Fruit fly (Drosophila melanogaster) whole organism, embryonic: ENCODE measurements around the gene Tbcc.

ENCODE experiments used
- Ada2b ChIP-seq: fragments of 200-800 bp; sonication (Bioruptor generic); IDR thresholded peaks from 2 replicates; pipeline ENCODE4 v1.3.6; 2022; ENCODE audit warnings: missing biosample characterization, missing genetic modification characterization
- CG12219 ChIP-seq: fragments of 200-800 bp; sonication (Bioruptor generic); optimal IDR thresholded peaks from 3 replicates; lab custom pipeline; 2018; ENCODE audit warnings: missing biosample characterization, mild to moderate bottlenecking, missing genetic modification characterization
- CG13123 ChIP-seq: fragments of 200-800 bp; sonication (Bioruptor generic); optimal IDR thresholded peaks from 2 replicates; lab custom pipeline; 2016; ENCODE audit warnings: missing biosample characterization, missing genetic modification characterization
- CG14860 ChIP-seq: fragments of 200-800 bp; sonication (Bioruptor generic); IDR thresholded peaks from 3 replicates; pipeline ENCODE4 v1.3.6; 2022; ENCODE audit warnings: missing biosample characterization, missing genetic modification characterization; ENCODE audit not compliant: partially characterized antibody
- CG15601 ChIP-seq: fragments of 200-800 bp; sonication (Bioruptor generic); optimal IDR thresholded peaks from 3 replicates; lab custom pipeline; 2019; ENCODE audit warnings: missing biosample characterization, mild to moderate bottlenecking, missing genetic modification characterization, moderate library complexity
- CG15696 ChIP-seq: fragments of 200-800 bp; sonication (Bioruptor generic); optimal IDR thresholded peaks from 2 replicates; lab custom pipeline; 2019; ENCODE audit warnings: missing biosample characterization, mild to moderate bottlenecking, missing genetic modification characterization, moderate library complexity
- CG17328 ChIP-seq: fragments of 200-800 bp; sonication (Bioruptor generic); IDR thresholded peaks from 2 replicates; pipeline ENCODE4 v1.3.6; 2022; ENCODE audit warnings: missing biosample characterization, missing genetic modification characterization
- CG18011 ChIP-seq: fragments of 200-800 bp; sonication (Bioruptor generic); optimal IDR thresholded peaks from 2 replicates; lab custom pipeline; 2017; ENCODE audit warnings: missing biosample characterization, missing genetic modification characterization, mild to moderate bottlenecking, moderate library complexity, missing genotype
- CG31365 ChIP-seq: fragments of 200-800 bp; sonication (Bioruptor generic); optimal IDR thresholded peaks from 2 replicates; lab custom pipeline; 2018; ENCODE audit warnings: missing biosample characterization, mild to moderate bottlenecking, missing genetic modification characterization
- CG31388 ChIP-seq: fragments of 200-800 bp; sonication (Bioruptor generic); optimal IDR thresholded peaks from 2 replicates; lab custom pipeline; 2016; ENCODE audit warnings: missing biosample characterization, missing genetic modification characterization
- CG32767 ChIP-seq: fragments of 200-800 bp; sonication (Bioruptor generic); IDR thresholded peaks from 2 replicates; pipeline ENCODE4 v1.3.6; 2022; ENCODE audit warnings: missing biosample characterization, missing genetic modification characterization
- CG33557 ChIP-seq: fragments of 200-800 bp; sonication (Bioruptor generic); optimal IDR thresholded peaks from 2 replicates; lab custom pipeline; 2019; ENCODE audit warnings: missing biosample characterization, mild to moderate bottlenecking, missing genetic modification characterization, moderate library complexity
- CG3995 ChIP-seq: fragments of 200-800 bp; sonication (Bioruptor generic); optimal IDR thresholded peaks from 3 replicates; lab custom pipeline; 2016; ENCODE audit warnings: missing biosample characterization, missing genetic modification characterization
- CG4282 ChIP-seq: fragments of 200-800 bp; sonication (Bioruptor generic); optimal IDR thresholded peaks from 2 replicates; lab custom pipeline; 2016; ENCODE audit warnings: missing biosample characterization, missing genetic modification characterization
- CG4328 ChIP-seq: fragments of 200-800 bp; sonication (Bioruptor generic); optimal IDR thresholded peaks from 3 replicates; lab custom pipeline; 2017; ENCODE audit warnings: missing biosample characterization, missing genetic modification reagents, missing genetic modification characterization
- CG4360 ChIP-seq: fragments of 200-800 bp; sonication (Bioruptor generic); IDR thresholded peaks from 2 replicates; pipeline ENCODE4 v1.3.6; 2022; ENCODE audit warnings: missing biosample characterization, missing genetic modification characterization
- CG4404 ChIP-seq: fragments of 200-800 bp; sonication (Bioruptor generic); IDR thresholded peaks from 2 replicates; pipeline ENCODE4 v1.3.6; 2022; ENCODE audit warnings: missing biosample characterization, missing genetic modification characterization
- CG4854 ChIP-seq: fragments of 200-800 bp; sonication (Bioruptor generic); optimal IDR thresholded peaks from 2 replicates; lab custom pipeline; 2016; ENCODE audit warnings: missing biosample characterization, missing genetic modification characterization, inconsistent platforms
- CG5180 ChIP-seq: fragments of 200-800 bp; sonication (Bioruptor generic); optimal IDR thresholded peaks from 3 replicates; lab custom pipeline; 2017; ENCODE audit warnings: missing biosample characterization, missing genetic modification characterization, mild to moderate bottlenecking, moderate library complexity, missing genetic modification reagents
- CG5953 ChIP-seq: fragments of 200-800 bp; sonication (Bioruptor generic); IDR thresholded peaks from 2 replicates; pipeline ENCODE4 v1.3.6; 2022; ENCODE audit warnings: missing biosample characterization, missing genetic modification characterization
- CG6254 ChIP-seq: fragments of 200-800 bp; sonication (Bioruptor generic); optimal IDR thresholded peaks from 3 replicates; lab custom pipeline; 2017; ENCODE audit warnings: mild to moderate bottlenecking, missing biosample characterization, missing genetic modification reagents, missing genetic modification characterization
- CG6272 ChIP-seq: fragments of 200-800 bp; sonication (Bioruptor generic); IDR thresholded peaks from 2 replicates; pipeline ENCODE4 v1.3.6; 2022; ENCODE audit warnings: missing biosample characterization, missing genetic modification characterization
- CG6689 ChIP-seq: fragments of 200-800 bp; sonication (Bioruptor generic); IDR thresholded peaks from 2 replicates; pipeline ENCODE4 v1.3.6; 2022; ENCODE audit warnings: missing biosample characterization, missing genetic modification characterization
- CG6791 ChIP-seq: fragments of 200-800 bp; sonication (Bioruptor generic); IDR thresholded peaks from 3 replicates; pipeline ENCODE4 v1.3.6; 2022; ENCODE audit warnings: missing biosample characterization, missing genetic modification characterization; ENCODE audit not compliant: partially characterized antibody
- CG9932 ChIP-seq: fragments of 200-800 bp; sonication (Bioruptor generic); IDR thresholded peaks from 2 replicates; pipeline ENCODE4 v1.3.6; 2022; ENCODE audit warnings: missing biosample characterization, missing genetic modification characterization
- CTCF ChIP-seq: fragments of 200-800 bp; sonication (Bioruptor generic); optimal IDR thresholded peaks from 2 replicates; lab custom pipeline; 2017; ENCODE audit warnings: missing biosample characterization, mild to moderate bottlenecking, missing genetic modification characterization, moderate library complexity
- Camta ChIP-seq: fragments of 200-800 bp; sonication (Bioruptor generic); optimal IDR thresholded peaks from 2 replicates; lab custom pipeline; 2016; ENCODE audit warnings: missing biosample characterization, missing genetic modification characterization
- CoRest ChIP-seq: fragments of 200-800 bp; sonication (Bioruptor generic); optimal IDR thresholded peaks from 3 replicates; lab custom pipeline; 2018; ENCODE audit warnings: missing biosample characterization, mild to moderate bottlenecking, missing genetic modification characterization, moderate library complexity
- E2f1 ChIP-seq: fragments of 200-800 bp; sonication (Bioruptor generic); IDR thresholded peaks from 2 replicates; pipeline ENCODE4 v1.3.6; 2022; ENCODE audit warnings: missing biosample characterization, missing genetic modification characterization
- Ets97D ChIP-seq: fragments of 200-800 bp; sonication (Bioruptor generic); optimal IDR thresholded peaks from 3 replicates; lab custom pipeline; 2016; ENCODE audit warnings: missing biosample characterization, missing genetic modification characterization
- Nf-YC ChIP-seq: fragments of 200-800 bp; optimal IDR thresholded peaks from 3 replicates; lab custom pipeline; 2019; ENCODE audit warnings: missing biosample characterization, mild to moderate bottlenecking, missing genetic modification characterization, moderate library complexity
- NfI ChIP-seq: fragments of 200-800 bp; sonication (Bioruptor generic); optimal IDR thresholded peaks from 3 replicates; lab custom pipeline; 2018; ENCODE audit warnings: missing biosample characterization, mild to moderate bottlenecking, missing genetic modification characterization, moderate library complexity
- Opbp ChIP-seq: fragments of 200-800 bp; sonication (Bioruptor generic); IDR thresholded peaks from 3 replicates; pipeline ENCODE4 v1.3.6; 2022; ENCODE audit warnings: missing biosample characterization, missing genetic modification characterization; ENCODE audit not compliant: partially characterized antibody
- Ptx1 ChIP-seq: fragments of 200-800 bp; sonication (Bioruptor generic); IDR thresholded peaks from 2 replicates; pipeline ENCODE4 v1.3.6; 2022; ENCODE audit warnings: missing biosample characterization, missing genetic modification characterization
- Ssrp ChIP-seq: fragments of 200-800 bp; sonication (Bioruptor generic); optimal IDR thresholded peaks from 2 replicates; lab custom pipeline; 2018; ENCODE audit warnings: missing biosample characterization, mild to moderate bottlenecking, missing genetic modification characterization, moderate library complexity
- Taf1 ChIP-seq: fragments of 200-800 bp; sonication (Bioruptor generic); IDR thresholded peaks from 2 replicates; pipeline ENCODE4 v1.3.6; 2022; ENCODE audit warnings: missing biosample characterization, missing genetic modification characterization
- Vsx1 ChIP-seq: fragments of 200-800 bp; sonication (Bioruptor generic); optimal IDR thresholded peaks from 2 replicates; lab custom pipeline; 2017; ENCODE audit warnings: missing biosample characterization, mild to moderate bottlenecking, missing genetic modification characterization, missing genetic modification reagents
- ato ChIP-seq: fragments of 200-800 bp; sonication (Bioruptor generic); IDR thresholded peaks from 2 replicates; pipeline ENCODE4 v1.3.6; 2022; ENCODE audit warnings: missing biosample characterization, missing genetic modification characterization; ENCODE audit not compliant: partially characterized antibody
- bowl ChIP-seq: fragments of 200-800 bp; sonication (Bioruptor generic); IDR thresholded peaks from 2 replicates; pipeline ENCODE4 v1.3.6; 2022; ENCODE audit warnings: missing biosample characterization, missing genetic modification characterization
- ci ChIP-seq: fragments of 200-800 bp; sonication (Bioruptor generic); IDR thresholded peaks from 3 replicates; pipeline ENCODE4 v1.3.6; 2022; ENCODE audit warnings: missing biosample characterization, missing genetic modification characterization
- gcm2 ChIP-seq: fragments of 200-800 bp; sonication (Bioruptor generic); optimal IDR thresholded peaks from 2 replicates; lab custom pipeline; 2016; ENCODE audit warnings: missing biosample characterization, missing genetic modification characterization
- gfzf ChIP-seq: fragments of 200-800 bp; sonication (Bioruptor generic); optimal IDR thresholded peaks from 2 replicates; lab custom pipeline; 2016; ENCODE audit warnings: missing biosample characterization, mild to moderate bottlenecking, missing genetic modification characterization, moderate library complexity
- jing ChIP-seq: fragments of 200-800 bp; sonication (Bioruptor generic); optimal IDR thresholded peaks from 2 replicates; lab custom pipeline; 2018; ENCODE audit warnings: missing biosample characterization, mild to moderate bottlenecking, missing genetic modification characterization
- klu ChIP-seq: fragments of 200-800 bp; sonication (Bioruptor generic); IDR thresholded peaks from 2 replicates; pipeline ENCODE4 v1.3.6; 2022; ENCODE audit warnings: missing biosample characterization, missing genetic modification characterization
- nerfin-2 ChIP-seq: fragments of 200-800 bp; sonication (Bioruptor generic); IDR thresholded peaks from 2 replicates; pipeline ENCODE4 v1.3.6; 2022; ENCODE audit warnings: missing biosample characterization, missing genetic modification characterization; ENCODE audit not compliant: partially characterized antibody
- otp ChIP-seq: fragments of 200-800 bp; sonication (Bioruptor generic); IDR thresholded peaks from 3 replicates; pipeline ENCODE4, ENCODE4 v1.3.6; 2022; ENCODE audit warnings: missing biosample characterization, missing genetic modification characterization
- salm ChIP-seq: fragments of 200-800 bp; sonication (Bioruptor generic); optimal IDR thresholded peaks from 2 replicates; lab custom pipeline; 2018; ENCODE audit warnings: missing biosample characterization, mild to moderate bottlenecking, missing genetic modification characterization
- sisA ChIP-seq: fragments of 200-800 bp; sonication (Bioruptor generic); IDR thresholded peaks from 2 replicates; pipeline ENCODE4 v1.3.6; 2022; ENCODE audit warnings: missing biosample characterization, missing genetic modification characterization
- sob ChIP-seq: fragments of 200-800 bp; sonication (Bioruptor generic); IDR thresholded peaks from 2 replicates; pipeline ENCODE4 v1.3.6; 2022; ENCODE audit warnings: missing biosample characterization, missing genetic modification characterization
- ssp ChIP-seq: fragments of 200-800 bp; sonication (Bioruptor generic); IDR thresholded peaks from 2 replicates; pipeline ENCODE4 v1.3.6; 2022; ENCODE audit warnings: missing biosample characterization, missing genetic modification characterization
- stwl ChIP-seq: fragments of 200-800 bp; sonication (Bioruptor generic); optimal IDR thresholded peaks from 3 replicates; lab custom pipeline; 2018; ENCODE audit warnings: missing biosample characterization, mild to moderate bottlenecking, missing genetic modification characterization, moderate library complexity

The Tbcc gene

DNA sequence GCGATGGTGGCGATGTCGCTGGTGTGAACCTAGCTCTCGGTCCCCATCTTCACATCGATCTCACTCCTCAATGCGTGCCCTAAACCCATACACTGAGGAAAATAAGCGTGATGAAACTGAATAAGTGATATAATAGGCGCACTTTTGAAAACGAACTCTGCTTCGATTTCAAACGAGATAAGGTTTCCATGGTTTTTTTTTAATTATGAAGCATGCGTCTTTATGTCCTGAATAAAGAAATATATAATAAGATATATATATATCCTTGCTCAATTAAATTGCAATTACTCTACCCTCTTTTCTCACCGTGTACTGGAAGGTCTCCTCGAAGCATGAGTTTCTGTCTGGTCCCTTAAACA lies 35.3 kb upstream of the Tbcc start (continued):
- TF ChIP-seq CG18011 = peak; percentile 1
- TF ChIP-seq CG14860 (GFP tag; lab: Robert Waterston, UW) = no peak
- TF ChIP-seq CG4854 = no peak
- TF ChIP-seq E2f1 (GFP tag; lab: Robert Waterston, UW) = peak; percentile 25; the same call in 1 of the 2 replicates
- TF ChIP-seq CG15696 (tag; lab: Kevin White, UChicago) = peak; percentile 95
- TF ChIP-seq CG32767 = no peak
- TF ChIP-seq CG12219 (GFP tag; lab: Kevin White, UChicago) = peak; percentile 4
- TF ChIP-seq Ets97D (GFP tag; lab: Kevin White, UChicago) = no peak
- peak; percentile 62 for TF ChIP-seq CG6689 (GFP tag; lab: Robert Waterston, UW)
- no peak for TF ChIP-seq CG4360 (GFP tag; lab: Robert Waterston, UW)
- TF ChIP-seq CG4282 (GFP tag; lab: Kevin White, UChicago) = no peak
- TF ChIP-seq CG6272 (GFP tag; lab: Robert Waterston, UW) = no peak
- no peak for TF ChIP-seq CG3995 (GFP tag; lab: Kevin White, UChicago)
- TF ChIP-seq CG4404 (GFP tag; lab: Robert Waterston, UW) = peak; percentile 82
- peak; percentile 71 for TF ChIP-seq CG17328
- no peak for TF ChIP-seq salm
- TF ChIP-seq CG6254 (GFP tag; lab: Kevin White, UChicago) = peak; percentile 75
- no peak for TF ChIP-seq CTCF (GFP tag; lab: Kevin White, UChicago)
- TF ChIP-seq CG33557 (GFP tag; lab: Kevin White, UChicago) = peak; percentile 88
- no peak for TF ChIP-seq CG31365 (tag; lab: Kevin White, UChicago)
- TF ChIP-seq stwl (tag; lab: Kevin White, UChicago) = peak; percentile 56
- no peak for TF ChIP-seq Camta (GFP tag; lab: Kevin White, UChicago)
- peak; percentile 66 for TF ChIP-seq ci (GFP tag; lab: Robert Waterston, UW)
- 0 out of 2 replicates have a peak, but pooled peaks have one; percentile 8 for TF ChIP-seq Ptx1 (GFP tag; lab: Robert Waterston, UW)
- TF ChIP-seq CoRest = peak; percentile 75
- peak; percentile 7 for TF ChIP-seq CG4328 (GFP tag; lab: Kevin White, UChicago)
- 0 out of 2 replicates have a peak, but pooled peaks have one; percentile 6 for TF ChIP-seq ssp (GFP tag; lab: Robert Waterston, UW)
- no peak for TF ChIP-seq Ada2b (GFP tag; lab: Robert Waterston, UW)
- peak; percentile 30 for TF ChIP-seq CG13123 (GFP tag; lab: Kevin White, UChicago)
- no peak for TF ChIP-seq Taf1
- peak; percentile 65 for TF ChIP-seq Ssrp (tag; lab: Kevin White, UChicago)
- TF ChIP-seq CG31388 = no peak
- TF ChIP-seq CG5953 (GFP tag; lab: Robert Waterston, UW) = no peak
- no peak for TF ChIP-seq CG6791 (GFP tag; lab: Robert Waterston, UW)
- TF ChIP-seq NfI (GFP tag; lab: Kevin White, UChicago) = peak; percentile 19
- peak; percentile 14 for TF ChIP-seq jing (GFP tag; lab: Kevin White, UChicago)
- peak; percentile 71 for TF ChIP-seq CG9932 (GFP tag; lab: Robert Waterston, UW)
- TF ChIP-seq gcm2 (GFP tag; lab: Kevin White, UChicago) = no peak
- TF ChIP-seq otp (GFP tag; lab: Robert Waterston, UW) = 0 out of 3 replicates have a peak, but pooled peaks have one; percentile 59
- TF ChIP-seq nerfin-2 (GFP tag; lab: Robert Waterston, UW) = no peak
- TF ChIP-seq klu (GFP tag; lab: Robert Waterston, UW) = peak; percentile 43; the same call in 1 of the 2 replicates
- no peak for TF ChIP-seq sob (GFP tag; lab: Robert Waterston, UW)
- no peak for TF ChIP-seq Opbp (GFP tag; lab: Robert Waterston, UW)
- TF ChIP-seq gfzf (GFP tag; lab: Kevin White, UChicago) = no peak
- peak; percentile 51 for TF ChIP-seq Vsx1 (GFP tag; lab: Kevin White, UChicago)
- no peak for TF ChIP-seq CG5180 (GFP tag; lab: Kevin White, UChicago)
- TF ChIP-seq Nf-YC = peak; percentile 15
- TF ChIP-seq ato (GFP tag; lab: Robert Waterston, UW) = no peak
- no peak for TF ChIP-seq bowl (GFP tag; lab: Robert Waterston, UW)
- peak; percentile 76 for TF ChIP-seq CG15601 (tag; lab: Kevin White, UChicago)
- TF ChIP-seq sisA (GFP tag; lab: Robert Waterston, UW) = 0 out of 2 replicates have a peak, but pooled peaks have one; percentile 28
